Worm (Caenorhabditis elegans) whole organism, L1 larva: ENCODE results near the gene idpa-1.

Experiments used
- ceh-82 ChIP-seq, 3 experiments: fragments of 150-350 bp in 1 of 3; sonication (generic microtip) in 2 of 3; optimal IDR thresholded peaks; 2 replicates each; lab custom pipeline; 2014 to 2017; ENCODE audit warnings: missing biosample characterization in 3 of 3, missing genetic modification characterization in 3 of 3
- ces-1 ChIP-seq: fragments of 150-350 bp; optimal IDR thresholded peaks from 2 replicates; lab custom pipeline; 2014; ENCODE audit warnings: missing biosample characterization, missing genetic modification reagents, missing genetic modification characterization
- hpl-2 ChIP-seq: fragments of 150-350 bp; optimal IDR thresholded peaks from 2 replicates; lab custom pipeline; 2014; ENCODE audit warnings: missing biosample characterization, missing genetic modification reagents, missing genetic modification characterization
- nhr-90 ChIP-seq: sonication (generic microtip); optimal IDR thresholded peaks from 2 replicates; lab custom pipeline; 2016; ENCODE audit warnings: mild to moderate bottlenecking, missing genetic modification characterization, missing compliant biosample characterization; ENCODE audit not compliant: poor library complexity
- snpc-4 ChIP-seq: fragments of 150-350 bp; optimal IDR thresholded peaks from 2 replicates; lab custom pipeline; 2014; ENCODE audit warnings: missing biosample characterization, missing genetic modification characterization

DNA sequence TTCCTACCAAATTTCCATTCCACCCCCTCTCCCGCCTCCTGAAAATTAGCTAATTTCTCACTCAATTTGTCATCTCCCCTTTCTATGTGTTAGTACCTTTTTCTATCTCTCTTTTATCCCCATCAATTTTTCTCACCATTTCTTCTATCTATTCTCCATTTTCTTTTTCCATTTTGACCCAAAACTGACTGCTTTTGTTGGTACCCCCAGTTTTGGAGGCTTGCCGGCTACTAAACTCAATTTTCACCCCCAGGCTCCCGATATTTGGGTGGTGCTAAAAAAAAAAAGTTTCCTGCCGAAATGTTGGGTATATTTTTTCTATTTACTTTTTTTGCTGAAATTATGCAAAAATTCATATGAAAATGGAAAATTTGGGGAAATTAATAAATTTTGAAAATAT is 6.8 kb upstream of the idpa-1 start:
- TF ChIP-seq nhr-90 (no peak), snpc-4 (no peak), ceh-82 (tag; optimal IDR thresholded peaks at IDR 0.05; lab: Kevin White, UChicago) (no peak), hpl-2 (GFP tag; lab: Kevin White, UChicago) (no peak), ces-1 (GFP tag; lab: Kevin White, UChicago) (no peak)
